Worm (Caenorhabditis elegans) whole organism, mixed stage, embryonic: Measurements from ENCODE around the gene F18E9.4.

Source experiments
- M03D4.4 ChIP-seq: sonication (generic microtip); optimal IDR thresholded peaks from 2 replicates; lab custom pipeline; 2017; ENCODE audit warnings: mild to moderate bottlenecking, missing genetic modification characterization, missing compliant biosample characterization
- bed-3 ChIP-seq: fragments of 200-800 bp; sonication (Bioruptor generic); optimal IDR thresholded peaks from 3 replicates; lab custom pipeline; 2018; ENCODE audit warnings: mild to moderate bottlenecking, missing genetic modification characterization, moderate library complexity, missing compliant biosample characterization
- blmp-1 ChIP-seq: fragments of 150-350 bp; optimal IDR thresholded peaks from 2 replicates; lab custom pipeline; 2014; ENCODE audit warnings: missing biosample characterization, missing genetic modification characterization
- ceh-39 ChIP-seq: fragments of 150-350 bp; optimal IDR thresholded peaks from 2 replicates; lab custom pipeline; 2014; ENCODE audit warnings: missing biosample characterization, missing genetic modification characterization
- ceh-43 ChIP-seq: fragments of 200-800 bp; sonication (Bioruptor generic); optimal IDR thresholded peaks from 2 replicates; lab custom pipeline; 2018; ENCODE audit warnings: mild to moderate bottlenecking, missing genetic modification characterization, moderate library complexity, missing compliant biosample characterization
- ceh-83 ChIP-seq: fragments of 200-800 bp; sonication (Bioruptor generic); optimal IDR thresholded peaks from 2 replicates; lab custom pipeline; 2018; ENCODE audit warnings: mild to moderate bottlenecking, missing genetic modification characterization, missing compliant biosample characterization
- ces-1 ChIP-seq: fragments of 150-350 bp; optimal IDR thresholded peaks from 2 replicates; lab custom pipeline; 2014; ENCODE audit warnings: missing biosample characterization, missing genetic modification reagents, missing genetic modification characterization
- cnd-1 ChIP-seq: fragments of 200-800 bp; sonication (Bioruptor generic); optimal IDR thresholded peaks from 2 replicates; lab custom pipeline; 2018; ENCODE audit warnings: mild to moderate bottlenecking, missing genetic modification characterization, missing compliant biosample characterization
- drap-1 ChIP-seq: fragments of 200-800 bp; sonication (Bioruptor generic); optimal IDR thresholded peaks from 3 replicates; lab custom pipeline; 2018; ENCODE audit warnings: mild to moderate bottlenecking, missing genetic modification characterization, missing compliant biosample characterization
- elt-3 ChIP-seq: fragments of 150-350 bp; optimal IDR thresholded peaks from 2 replicates; lab custom pipeline; 2014; ENCODE audit warnings: missing biosample characterization, missing genetic modification characterization
- ham-2 ChIP-seq: fragments of 200-800 bp; sonication (Bioruptor generic); optimal IDR thresholded peaks from 2 replicates; lab custom pipeline; 2018; ENCODE audit warnings: mild to moderate bottlenecking, missing genetic modification characterization, missing compliant biosample characterization
- hlh-1 ChIP-seq: fragments of 150-350 bp; optimal IDR thresholded peaks from 2 replicates; lab custom pipeline; 2014; ENCODE audit warnings: missing biosample characterization, missing genetic modification reagents, missing genetic modification characterization
- lin-13 ChIP-seq: fragments of 150-350 bp; optimal IDR thresholded peaks from 2 replicates; lab custom pipeline; 2014; ENCODE audit warnings: missing biosample characterization, missing genetic modification characterization
- lin-32 ChIP-seq: fragments of 200-800 bp; sonication (Bioruptor generic); optimal IDR thresholded peaks from 2 replicates; lab custom pipeline; 2018; ENCODE audit warnings: mild to moderate bottlenecking, missing genetic modification characterization, missing compliant biosample characterization
- lsy-2 ChIP-seq: fragments of 150-350 bp; optimal IDR thresholded peaks from 2 replicates; lab custom pipeline; 2014; ENCODE audit warnings: missing biosample characterization, missing genetic modification characterization
- mab-5 ChIP-seq: fragments of 150-350 bp; optimal IDR thresholded peaks from 2 replicates; lab custom pipeline; 2014; ENCODE audit warnings: missing biosample characterization, missing genetic modification characterization
- mep-1 ChIP-seq: fragments of 150-350 bp; optimal IDR thresholded peaks from 2 replicates; lab custom pipeline; 2017; ENCODE audit warnings: missing biosample characterization, missing genetic modification reagents, missing genetic modification characterization, inconsistent platforms
- mls-2 ChIP-seq: sonication (generic microtip); optimal IDR thresholded peaks from 2 replicates; lab custom pipeline; 2016; ENCODE audit warnings: mild to moderate bottlenecking, missing genetic modification characterization, moderate library complexity, missing compliant biosample characterization
- nhr-2 ChIP-seq: fragments of 150-350 bp; optimal IDR thresholded peaks from 2 replicates; lab custom pipeline; 2014; ENCODE audit warnings: missing biosample characterization, missing genetic modification characterization
- nhr-237 ChIP-seq: fragments of 150-350 bp; optimal IDR thresholded peaks from 2 replicates; lab custom pipeline; 2014; ENCODE audit warnings: missing biosample characterization, missing genetic modification characterization
- nhr-28 ChIP-seq: fragments of 150-350 bp; optimal IDR thresholded peaks from 2 replicates; lab custom pipeline; 2014; ENCODE audit warnings: missing biosample characterization, missing genetic modification characterization
- nhr-76 ChIP-seq: sonication (generic microtip); optimal IDR thresholded peaks from 2 replicates; lab custom pipeline; 2017; ENCODE audit warnings: missing biosample characterization, missing genetic modification characterization
- pha-4 ChIP-seq: fragments of 150-350 bp; optimal IDR thresholded peaks from 2 replicates; lab custom pipeline; 2018; ENCODE audit warnings: missing biosample characterization, missing genetic modification reagents, missing genetic modification characterization
- sem-2 ChIP-seq: fragments of 200-800 bp; sonication (Bioruptor generic); optimal IDR thresholded peaks from 2 replicates; lab custom pipeline; 2018; ENCODE audit warnings: mild to moderate bottlenecking, missing genetic modification characterization, missing compliant biosample characterization
- sptf-1 ChIP-seq: sonication (generic microtip); optimal IDR thresholded peaks from 2 replicates; lab custom pipeline; 2017; ENCODE audit warnings: mild to moderate bottlenecking, missing genetic modification characterization, moderate library complexity, missing compliant biosample characterization
- tbx-8 ChIP-seq: fragments of 200-800 bp; sonication (Bioruptor generic); optimal IDR thresholded peaks from 2 replicates; lab custom pipeline; 2018; ENCODE audit warnings: mild to moderate bottlenecking, missing genetic modification characterization, moderate library complexity, missing compliant biosample characterization
- unc-120 ChIP-seq: sonication (generic microtip); optimal IDR thresholded peaks from 2 replicates; lab custom pipeline; 2017; ENCODE audit warnings: missing genetic modification characterization, missing compliant biosample characterization; ENCODE audit not compliant: poor library complexity, severe bottlenecking
- unc-39 ChIP-seq: fragments of 150-350 bp; optimal IDR thresholded peaks from 2 replicates; lab custom pipeline; 2014; ENCODE audit warnings: missing biosample characterization, missing genetic modification characterization
- unc-62 ChIP-seq: fragments of 150-350 bp; optimal IDR thresholded peaks from 2 replicates; lab custom pipeline; 2014; ENCODE audit warnings: missing biosample characterization, missing genetic modification reagents, missing genetic modification characterization
- zip-8 ChIP-seq: fragments of 150-350 bp; optimal IDR thresholded peaks from 2 replicates; lab custom pipeline; 2014; ENCODE audit warnings: missing biosample characterization, missing genetic modification characterization
- ztf-11 ChIP-seq: fragments of 150-350 bp; optimal IDR thresholded peaks from 2 replicates; lab custom pipeline; 2014; ENCODE audit warnings: missing biosample characterization, missing genetic modification characterization

Gene F18E9.4

ce11 chrX:8567823-8568314 lies 12.4 kb upstream of the F18E9.4 start:
- TF ChIP-seq zip-8 (tag; lab: Kevin White, UChicago) (no peak), mls-2 (tag; lab: Kevin White, UChicago) (no peak), elt-3 (tag; lab: Kevin White, UChicago) (no peak), cnd-1 (tag; lab: Kevin White, UChicago) (no peak), lin-32 (GFP tag; lab: Kevin White, UChicago) (no peak), ceh-39 (no peak), lin-13 (tag; lab: Kevin White, UChicago) (no peak), mab-5 (tag; lab: Kevin White, UChicago) (no peak), ceh-43 (GFP tag; lab: Kevin White, UChicago) (no peak), drap-1 (GFP tag; lab: Kevin White, UChicago) (no peak), sptf-1 (no peak), nhr-237 (tag; lab: Kevin White, UChicago) (no peak), ces-1 (GFP tag; lab: Kevin White, UChicago) (no peak), hlh-1 (tag; lab: Kevin White, UChicago) (no peak), unc-62 (no peak), M03D4.4 (no peak), ceh-83 (GFP tag; lab: Kevin White, UChicago) (no peak)

- TF ChIP-seq ham-2, result peak; percentile 53
- peak; percentile 7 for TF ChIP-seq drap-1 (GFP tag; lab: Kevin White, UChicago)
- peak; percentile 95 for TF ChIP-seq unc-62
- TF ChIP-seq hlh-1 (tag; lab: Kevin White, UChicago), result peak; percentile 55
- TF ChIP-seq cnd-1 (tag; lab: Kevin White, UChicago), result no peak
Measured at ce11 chrX:8568423-8568903, 11.9 kb upstream of the F18E9.4 start.

ce11 chrX:8569159-8569558 lies 11.2 kb upstream of the F18E9.4 start:
- TF ChIP-seq unc-120 (peak; percentile 11), blmp-1 (tag; lab: Kevin White, UChicago) (no peak), mls-2 (tag; lab: Kevin White, UChicago) (peak; percentile 80), ztf-11 (tag; lab: Kevin White, UChicago) (no peak), sptf-1 (peak; percentile 21)

DNA sequence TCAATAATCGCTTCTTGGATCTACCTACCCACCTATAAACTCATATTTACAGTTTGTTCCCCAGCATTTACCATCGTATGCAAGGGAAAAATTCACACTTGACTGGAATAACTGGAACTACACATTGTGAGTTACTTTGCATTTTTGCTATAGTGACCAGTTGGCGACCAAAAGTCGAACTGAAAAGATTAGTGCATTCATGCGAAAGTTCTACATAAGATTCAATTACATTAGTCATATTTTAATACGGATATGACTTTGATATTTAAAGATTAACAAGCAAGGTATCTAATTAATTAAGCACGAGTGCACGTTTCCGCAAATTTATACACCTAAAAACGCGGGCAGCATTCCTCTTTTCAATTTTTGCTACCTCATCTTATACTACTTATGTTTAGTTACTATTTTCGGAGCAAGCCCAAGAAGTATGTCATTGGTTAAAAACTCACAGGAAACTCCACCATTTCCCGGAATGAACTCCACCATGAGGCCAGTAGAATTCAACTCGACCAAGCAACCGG lies 9.3 kb upstream of the F18E9.4 start, which contains the start of gene jmjd-3.1:
jmjd-3.1 (plus strand) TSS at position 51 of the 521 bp plus-strand sequence.
- TF ChIP-seq nhr-2 (tag; lab: Kevin White, UChicago) (no peak), pha-4 (tag; lab: Kevin White, UChicago) (no peak), lsy-2 (tag; lab: Kevin White, UChicago) (no peak), unc-39 (tag; lab: Kevin White, UChicago) (no peak), nhr-76 (tag; lab: Kevin White, UChicago) (no peak)
- TF ChIP-seq, all 35 proteins: peak for 0

DNA sequence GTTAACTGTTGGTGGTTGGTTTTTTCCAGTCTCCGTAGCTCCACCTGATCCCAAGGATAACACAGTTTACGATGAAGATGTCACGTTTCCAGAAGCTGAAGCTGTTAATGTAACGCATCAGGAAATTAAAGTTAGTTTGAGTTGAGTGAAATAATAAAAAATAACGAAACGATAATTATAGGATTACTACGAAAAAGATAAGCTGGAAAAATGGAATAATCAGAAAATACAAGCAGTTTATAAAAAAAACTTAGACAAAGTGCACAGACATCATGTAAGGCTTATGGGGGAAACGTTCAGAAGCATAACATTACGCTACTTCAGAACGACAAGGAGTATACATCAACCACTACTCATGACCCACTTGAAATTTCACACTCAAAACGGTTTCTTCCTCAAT lies 1.1 kb downstream of the F18E9.4 start, which contains the start of gene F18E9.8:
F18E9.8 (minus strand) TSS at position 101 of the 400 bp plus-strand sequence.
- TF ChIP-seq unc-120 (no peak), sptf-1 (no peak), mep-1 (tag; lab: Kevin White, UChicago) (no peak), mab-5 (tag; lab: Kevin White, UChicago) (no peak), tbx-8 (no peak), ces-1 (GFP tag; lab: Kevin White, UChicago) (no peak), nhr-28 (tag; lab: Kevin White, UChicago) (no peak), lsy-2 (tag; lab: Kevin White, UChicago) (no peak), mls-2 (tag; lab: Kevin White, UChicago) (no peak), bed-3 (GFP tag; lab: Kevin White, UChicago) (no peak), sem-2 (no peak), unc-39 (tag; lab: Kevin White, UChicago) (no peak), unc-62 (no peak)
